Fruit fly (Drosophila melanogaster): ENCODE results near the gene Tengl2.

dm6 chr2L:2240493-2240892 lies 1.3 kb upstream of the Tengl2 start, which contains the start of gene Tengl1:
- TF ChIP-seq CG12768 (GFP tag; optimal IDR thresholded peaks at IDR 0.05) = no peak
- no peak for TF ChIP-seq tj (GFP tag; optimal IDR thresholded peaks at IDR 0.05)
- no peak for TF ChIP-seq CG1620 (GFP tag; optimal IDR thresholded peaks at IDR 0.05)
- no peak for TF ChIP-seq kay (GFP tag; ENCODE audit: borderline replicate concordance)
- no peak for TF ChIP-seq CG33017 (tag; optimal IDR thresholded peaks at IDR 0.05)
